Fruit fly (Drosophila melanogaster): ENCODE measurements around the gene defl.

Gene defl

dm6 chr3L:9744060-9744549 is 20.9 kb downstream of the defl start:
- TF ChIP-seq Pif1B (GFP tag; optimal IDR thresholded peaks at IDR 0.05) (peak; percentile 94), CG10348 (GFP tag; IDR thresholded peaks at IDR 0.05) (peak; percentile 76), CG17806 (tag; optimal IDR thresholded peaks at IDR 0.05) (peak; percentile 95), Pif1A (GFP tag; optimal IDR thresholded peaks at IDR 0.05) (peak; percentile 97), EcR (GFP tag; optimal IDR thresholded peaks at IDR 0.05) (no peak), CG32121 (GFP tag; IDR thresholded peaks at IDR 0.05) (peak; percentile 96), CG34367 (tag; optimal IDR thresholded peaks at IDR 0.05) (peak; percentile 77), Snoo (tag; optimal IDR thresholded peaks at IDR 0.05) (peak; percentile 83), fd96Ca (GFP tag; IDR thresholded peaks at IDR 0.05) (peak; percentile 95), D1 (tag; optimal IDR thresholded peaks at IDR 0.05) (peak; percentile 96), CG13204 (GFP tag; optimal IDR thresholded peaks at IDR 0.05) (peak; percentile 61), CG8159 (tag; optimal IDR thresholded peaks at IDR 0.05) (peak; percentile 98), CG4496 (GFP tag; IDR thresholded peaks at IDR 0.05) (peak; percentile 95), Ets98B (GFP tag; IDR thresholded peaks at IDR 0.05) (peak; percentile 92), gl (tag; optimal IDR thresholded peaks at IDR 0.05) (peak; percentile 91), CG9948 (tag; optimal IDR thresholded peaks at IDR 0.05) (peak; percentile 97), CG14655 (GFP tag; optimal IDR thresholded peaks at IDR 0.05) (peak; percentile 100), CG8301 (tag; optimal IDR thresholded peaks at IDR 0.05) (peak; percentile 98), CG15710 (tag; optimal IDR thresholded peaks at IDR 0.05) (peak; percentile 94), rn (GFP tag; IDR thresholded peaks at IDR 0.05) (peak; percentile 89), CG12605 (GFP tag; IDR thresholded peaks at IDR 0.05) (peak; percentile 90)

- TF ChIP-seq fd96Ca (GFP tag; IDR thresholded peaks at IDR 0.05) (0 out of 3 replicates have a peak, but pooled peaks have one; percentile 45), gl (tag; optimal IDR thresholded peaks at IDR 0.05) (no peak), rn (GFP tag; IDR thresholded peaks at IDR 0.05) (0 out of 2 replicates have a peak, but pooled peaks have one; percentile 35), CG15710 (tag; optimal IDR thresholded peaks at IDR 0.05) (peak; percentile 22), Pif1B (GFP tag; optimal IDR thresholded peaks at IDR 0.05) (peak; percentile 13), CG8301 (tag; optimal IDR thresholded peaks at IDR 0.05) (peak; percentile 92), CG14655 (GFP tag; optimal IDR thresholded peaks at IDR 0.05) (peak; percentile 89), CG4496 (GFP tag; IDR thresholded peaks at IDR 0.05) (peak; percentile 73; the same call in 2 of the 3 replicates), D1 (tag; optimal IDR thresholded peaks at IDR 0.05) (no peak), CG8159 (tag; optimal IDR thresholded peaks at IDR 0.05) (peak; percentile 24), CG17806 (tag; optimal IDR thresholded peaks at IDR 0.05) (peak; percentile 43), CG34367 (tag; optimal IDR thresholded peaks at IDR 0.05) (peak; percentile 9), Ets98B (GFP tag; IDR thresholded peaks at IDR 0.05) (peak; percentile 80), Snoo (tag; optimal IDR thresholded peaks at IDR 0.05) (no peak), CG13204 (GFP tag; optimal IDR thresholded peaks at IDR 0.05) (no peak), CG32121 (GFP tag; IDR thresholded peaks at IDR 0.05) (peak; percentile 65), CG12605 (GFP tag; IDR thresholded peaks at IDR 0.05) (peak; percentile 65), CG10348 (GFP tag; IDR thresholded peaks at IDR 0.05) (no peak), Pif1A (GFP tag; optimal IDR thresholded peaks at IDR 0.05) (peak; percentile 11), EcR (GFP tag; optimal IDR thresholded peaks at IDR 0.05) (no peak), CG9948 (tag; optimal IDR thresholded peaks at IDR 0.05) (peak; percentile 45)
These were observed 22.2 kb downstream of the defl start for dm6 chr3L:9745393-9745792.

- TF ChIP-seq CG34367 (tag; optimal IDR thresholded peaks at IDR 0.05), result no peak
- no peak for TF ChIP-seq Ets98B (GFP tag; IDR thresholded peaks at IDR 0.05)
- no peak for TF ChIP-seq D1 (tag; optimal IDR thresholded peaks at IDR 0.05)
- TF ChIP-seq CG10348 (GFP tag; IDR thresholded peaks at IDR 0.05), result no peak
- TF ChIP-seq CG4496 (GFP tag; IDR thresholded peaks at IDR 0.05), result 0 out of 3 replicates have a peak, but pooled peaks have one; percentile 11
- no peak for TF ChIP-seq CG9948 (tag; optimal IDR thresholded peaks at IDR 0.05)
- TF ChIP-seq CG17806 (tag; optimal IDR thresholded peaks at IDR 0.05), result no peak
- TF ChIP-seq CG14655 (GFP tag; optimal IDR thresholded peaks at IDR 0.05), result no peak
These were observed 28.4 kb downstream of the defl start for dm6 chr3L:9751625-9752024.

- TF ChIP-seq CG9948 (tag; optimal IDR thresholded peaks at IDR 0.05), result no peak
- TF ChIP-seq rn (GFP tag; IDR thresholded peaks at IDR 0.05), result no peak
- TF ChIP-seq EcR (GFP tag; optimal IDR thresholded peaks at IDR 0.05), result no peak
- no peak for TF ChIP-seq Ets98B (GFP tag; IDR thresholded peaks at IDR 0.05)
- TF ChIP-seq Pif1B (GFP tag; optimal IDR thresholded peaks at IDR 0.05), result no peak
- TF ChIP-seq CG32121 (GFP tag; IDR thresholded peaks at IDR 0.05), result no peak
- TF ChIP-seq CG12605 (GFP tag; IDR thresholded peaks at IDR 0.05), result no peak
- no peak for TF ChIP-seq CG15710 (tag; optimal IDR thresholded peaks at IDR 0.05)
- no peak for TF ChIP-seq CG8301 (tag; optimal IDR thresholded peaks at IDR 0.05)
- no peak for TF ChIP-seq CG10348 (GFP tag; IDR thresholded peaks at IDR 0.05)
- no peak for TF ChIP-seq CG8159 (tag; optimal IDR thresholded peaks at IDR 0.05)
- TF ChIP-seq Pif1A (GFP tag; optimal IDR thresholded peaks at IDR 0.05), result no peak
- TF ChIP-seq D1 (tag; optimal IDR thresholded peaks at IDR 0.05), result no peak
- no peak for TF ChIP-seq CG14655 (GFP tag; optimal IDR thresholded peaks at IDR 0.05)
- no peak for TF ChIP-seq Snoo (tag; optimal IDR thresholded peaks at IDR 0.05)
- no peak for TF ChIP-seq CG34367 (tag; optimal IDR thresholded peaks at IDR 0.05)
- no peak for TF ChIP-seq CG17806 (tag; optimal IDR thresholded peaks at IDR 0.05)
- TF ChIP-seq gl (tag; optimal IDR thresholded peaks at IDR 0.05), result no peak
- TF ChIP-seq CG13204 (GFP tag; optimal IDR thresholded peaks at IDR 0.05), result no peak
These were observed 37.0 kb downstream of the defl start, which contains the start of gene CG42268 for dm6 chr3L:9760151-9760749. Gene CG42268, minus strand, starts transcription at chr3L:9760395.

- no peak for TF ChIP-seq CG34367 (tag; optimal IDR thresholded peaks at IDR 0.05)
- TF ChIP-seq CG12605 (GFP tag; IDR thresholded peaks at IDR 0.05), result peak; percentile 59
- no peak for TF ChIP-seq Pif1B (GFP tag; optimal IDR thresholded peaks at IDR 0.05)
- TF ChIP-seq CG8301 (tag; optimal IDR thresholded peaks at IDR 0.05), result peak; percentile 7
- no peak for TF ChIP-seq EcR (GFP tag; optimal IDR thresholded peaks at IDR 0.05)
- TF ChIP-seq Snoo (tag; optimal IDR thresholded peaks at IDR 0.05), result no peak
- peak; percentile 48; the same call in 1 of the 2 replicates for TF ChIP-seq Ets98B (GFP tag; IDR thresholded peaks at IDR 0.05)
- TF ChIP-seq CG10348 (GFP tag; IDR thresholded peaks at IDR 0.05), result no peak
- no peak for TF ChIP-seq CG8159 (tag; optimal IDR thresholded peaks at IDR 0.05)
- peak; percentile 28 for TF ChIP-seq CG14655 (GFP tag; optimal IDR thresholded peaks at IDR 0.05)
- TF ChIP-seq CG32121 (GFP tag; IDR thresholded peaks at IDR 0.05), result no peak
- peak; percentile 61; the same call in 1 of the 3 replicates for TF ChIP-seq fd96Ca (GFP tag; IDR thresholded peaks at IDR 0.05)
- no peak for TF ChIP-seq CG9948 (tag; optimal IDR thresholded peaks at IDR 0.05)
- no peak for TF ChIP-seq D1 (tag; optimal IDR thresholded peaks at IDR 0.05)
- no peak for TF ChIP-seq CG15710 (tag; optimal IDR thresholded peaks at IDR 0.05)
- TF ChIP-seq CG17806 (tag; optimal IDR thresholded peaks at IDR 0.05), result no peak
- no peak for TF ChIP-seq rn (GFP tag; IDR thresholded peaks at IDR 0.05)
- TF ChIP-seq gl (tag; optimal IDR thresholded peaks at IDR 0.05), result no peak
- TF ChIP-seq CG4496 (GFP tag; IDR thresholded peaks at IDR 0.05), result peak; percentile 73; the same call in 2 of the 3 replicates
- no peak for TF ChIP-seq Pif1A (GFP tag; optimal IDR thresholded peaks at IDR 0.05)
- no peak for TF ChIP-seq CG13204 (GFP tag; optimal IDR thresholded peaks at IDR 0.05)
These were observed 38.9 kb downstream of the defl start for dm6 chr3L:9762036-9762597.
